Fruit fly (Drosophila melanogaster): ENCODE measurements around the gene CG12605.

CG12605 gene

DNA sequence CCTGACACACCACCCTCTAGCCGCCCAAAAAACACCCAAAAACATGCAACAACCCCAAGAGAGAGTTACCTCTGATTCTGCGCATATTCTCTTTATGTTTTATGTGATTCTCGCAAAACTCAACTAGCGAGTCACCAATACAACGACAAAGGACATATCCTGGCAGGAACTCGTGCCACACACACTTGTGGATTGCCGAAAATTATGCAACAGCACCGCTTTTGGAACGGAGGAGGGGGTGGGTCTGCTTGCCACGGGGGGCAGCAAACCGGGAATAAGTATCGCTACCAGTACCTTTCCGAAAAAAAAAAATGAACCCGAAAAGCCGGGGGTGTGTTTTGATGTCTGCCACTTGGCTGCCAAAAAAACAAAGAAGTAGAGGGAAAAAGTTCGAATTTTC lies 531 bp upstream of the CG12605 start (continued):
- TF ChIP-seq CG16815 (GFP tag; optimal IDR thresholded peaks at IDR 0.05): no peak
- TF ChIP-seq CG18764 (GFP tag; optimal IDR thresholded peaks at IDR 0.05): no peak
- no peak for TF ChIP-seq Opbp (GFP tag; IDR thresholded peaks at IDR 0.05; ENCODE audit: partially characterized antibody)
- no peak for TF ChIP-seq CG2199 (GFP tag; IDR thresholded peaks at IDR 0.05)
- TF ChIP-seq abd-A (tag; optimal IDR thresholded peaks at IDR 0.05): peak; percentile 58
- no peak for TF ChIP-seq CG6175 (GFP tag; IDR thresholded peaks at IDR 0.05)
- TF ChIP-seq dati (GFP tag; IDR thresholded peaks at IDR 0.05): no peak
- no peak for TF ChIP-seq CG8290 (GFP tag; optimal IDR thresholded peaks at IDR 0.05)
- no peak for TF ChIP-seq CG8290 (tag; optimal IDR thresholded peaks at IDR 0.05)
- TF ChIP-seq scrt (GFP tag; optimal IDR thresholded peaks at IDR 0.05): peak; percentile 100
- TF ChIP-seq lov (optimal IDR thresholded peaks at IDR 0.05): no peak
- no peak for TF ChIP-seq lov (GFP tag; IDR thresholded peaks at IDR 0.05)
- TF ChIP-seq CG12769 (tag; optimal IDR thresholded peaks at IDR 0.05): no peak
- no peak for TF ChIP-seq fd102C (GFP tag; optimal IDR thresholded peaks at IDR 0.05)

- TF ChIP-seq CG6254 (GFP tag; optimal IDR thresholded peaks at IDR 0.05): no peak
- no peak for TF ChIP-seq CG10267 (tag; optimal IDR thresholded peaks at IDR 0.05)
- TF ChIP-seq tna (GFP tag; IDR thresholded peaks at IDR 0.05; ENCODE audit: partially characterized antibody): no peak
- TF ChIP-seq CG3065 (GFP tag; optimal IDR thresholded peaks at IDR 0.05): no peak
- no peak for TF ChIP-seq Dip2 (GFP tag; IDR thresholded peaks at IDR 0.05)
- TF ChIP-seq CG7963 (GFP tag; IDR thresholded peaks at IDR 0.05; ENCODE audit: partially characterized antibody): no peak
- TF ChIP-seq CG2116 (GFP tag; optimal IDR thresholded peaks at IDR 0.05): no peak
- TF ChIP-seq sc (optimal IDR thresholded peaks at IDR 0.05): no peak
- TF ChIP-seq sc (GFP tag; optimal IDR thresholded peaks at IDR 0.05): no peak
- peak; percentile 31; the same call in 1 of the 2 replicates for TF ChIP-seq seq (GFP tag; IDR thresholded peaks at IDR 0.05)
- TF ChIP-seq nerfin-1 (tag; optimal IDR thresholded peaks at IDR 0.05): peak; percentile 9
- TF ChIP-seq az2 (GFP tag; optimal IDR thresholded peaks at IDR 0.05): no peak
- TF ChIP-seq CG7839 (tag; optimal IDR thresholded peaks at IDR 0.05): no peak
- no peak for TF ChIP-seq ftz-f1 (GFP tag; optimal IDR thresholded peaks at IDR 0.05)
- no peak for TF ChIP-seq CG7745 (tag; optimal IDR thresholded peaks at IDR 0.05)
- no peak for TF ChIP-seq inv (GFP tag; IDR thresholded peaks at IDR 0.05; ENCODE audit: partially characterized antibody)
- TF ChIP-seq ewg (GFP tag; optimal IDR thresholded peaks at IDR 0.05): peak; percentile 48
- TF ChIP-seq gfzf (GFP tag; optimal IDR thresholded peaks at IDR 0.05): no peak
- TF ChIP-seq CG11398 (GFP tag; optimal IDR thresholded peaks at IDR 0.05): no peak
- TF ChIP-seq CG34376 (GFP tag; optimal IDR thresholded peaks at IDR 0.05): no peak
- peak; percentile 51 for TF ChIP-seq grau (tag; optimal IDR thresholded peaks at IDR 0.05)
- TF ChIP-seq dimm (GFP tag; IDR thresholded peaks at IDR 0.05): no peak
- 0 out of 2 replicates have a peak, but pooled peaks have one; percentile 19 for TF ChIP-seq crol (GFP tag; IDR thresholded peaks at IDR 0.05)
- no peak for TF ChIP-seq CG31388 (GFP tag; optimal IDR thresholded peaks at IDR 0.05)
- no peak for TF ChIP-seq Neu2 (GFP tag; optimal IDR thresholded peaks at IDR 0.05; ENCODE audit: borderline replicate concordance)
- peak; percentile 100 for TF ChIP-seq scrt (GFP tag; optimal IDR thresholded peaks at IDR 0.05)
- no peak for TF ChIP-seq maf-S (GFP tag; optimal IDR thresholded peaks at IDR 0.05)
- no peak for TF ChIP-seq so (GFP tag; IDR thresholded peaks at IDR 0.05)
- no peak for TF ChIP-seq schlank (tag; optimal IDR thresholded peaks at IDR 0.05)
- no peak for TF ChIP-seq tin (GFP tag; optimal IDR thresholded peaks at IDR 0.05)
- TF ChIP-seq CG12236 (GFP tag; optimal IDR thresholded peaks at IDR 0.05): no peak
- TF ChIP-seq en (GFP tag; optimal IDR thresholded peaks at IDR 0.05): no peak
- TF ChIP-seq CG11504 (tag; optimal IDR thresholded peaks at IDR 0.05): no peak
- TF ChIP-seq CG6765 (GFP tag; optimal IDR thresholded peaks at IDR 0.05): no peak
- no peak for TF ChIP-seq CG8944 (GFP tag; optimal IDR thresholded peaks at IDR 0.05)
- TF ChIP-seq PHDP (tag; optimal IDR thresholded peaks at IDR 0.05): no peak
- no peak for TF ChIP-seq CG15696 (tag; optimal IDR thresholded peaks at IDR 0.05)
- peak; percentile 91 for TF ChIP-seq CG12155 (GFP tag; optimal IDR thresholded peaks at IDR 0.05)
These were observed 592 bp downstream of the CG12605 start for dm6 chr3L:3963979-3964378.
